Worm (Caenorhabditis elegans): ENCODE measurements around the gene tag-51.

- TF ChIP-seq med-1 (GFP tag; optimal IDR thresholded peaks at IDR 0.05; ENCODE audit: insufficient read depth) (no peak), cog-1 (tag; optimal IDR thresholded peaks at IDR 0.05) (no peak), ztf-29 (GFP tag; IDR thresholded peaks at IDR 0.05) (no peak), ztf-23 (GFP tag; IDR thresholded peaks at IDR 0.05) (no peak), tab-1 (GFP tag; IDR thresholded peaks at IDR 0.05) (no peak)
These were observed 5.9 kb downstream of the tag-51 start, which contains the start of gene exos-4.2 for ce11 chrIII:859898-860297.
